Worm (Caenorhabditis elegans) whole organism, late embryonic: Measurements from ENCODE around the gene osm-5.

Experiments used
- C38D4.7 ChIP-seq: fragments of 200-800 bp; sonication (Bioruptor generic); optimal IDR thresholded peaks from 2 replicates; lab custom pipeline; 2018; ENCODE audit warnings: mild to moderate bottlenecking, missing genetic modification characterization, moderate library complexity, missing compliant biosample characterization
- F13H6.1 ChIP-seq: sonication (generic microtip); optimal IDR thresholded peaks from 2 replicates; lab custom pipeline; 2016; ENCODE audit warnings: missing genetic modification characterization, missing compliant biosample characterization
- K02D7.2 ChIP-seq: sonication (generic microtip); optimal IDR thresholded peaks from 2 replicates; lab custom pipeline; 2017; ENCODE audit warnings: mild to moderate bottlenecking, missing genetic modification characterization, missing compliant biosample characterization
- T23F11.4 ChIP-seq: fragments of 200-800 bp; sonication (Bioruptor generic); optimal IDR thresholded peaks from 2 replicates; lab custom pipeline; 2018; ENCODE audit warnings: mild to moderate bottlenecking, missing genetic modification characterization, missing compliant biosample characterization
- Y22D7AL.16 ChIP-seq: sonication (generic microtip); optimal IDR thresholded peaks from 2 replicates; lab custom pipeline; 2016; ENCODE audit warnings: missing genetic modification characterization, missing compliant biosample characterization
- ahr-1 ChIP-seq: sonication (generic microtip); optimal IDR thresholded peaks from 2 replicates; lab custom pipeline; 2016; ENCODE audit warnings: missing genetic modification characterization, missing compliant biosample characterization
- ama-1 ChIP-seq: fragments of 150-350 bp; optimal IDR thresholded peaks from 2 replicates; lab custom pipeline; 2014
- ceh-14 ChIP-seq: sonication (generic microtip); optimal IDR thresholded peaks from 2 replicates; lab custom pipeline; 2016; ENCODE audit warnings: missing genotype, missing genetic modification characterization, missing compliant biosample characterization
- ceh-19 ChIP-seq: fragments of 200-800 bp; sonication (Bioruptor generic); optimal IDR thresholded peaks from 2 replicates; lab custom pipeline; 2018; ENCODE audit warnings: mild to moderate bottlenecking, missing genetic modification characterization, missing compliant biosample characterization
- ceh-2 ChIP-seq: sonication (generic microtip); optimal IDR thresholded peaks from 2 replicates; lab custom pipeline; 2016; ENCODE audit warnings: missing genotype, missing genetic modification characterization, missing compliant biosample characterization
- ceh-22 ChIP-seq: sonication (generic microtip); optimal IDR thresholded peaks from 2 replicates; lab custom pipeline; 2017; ENCODE audit warnings: missing biosample characterization, missing genetic modification characterization
- ceh-24 ChIP-seq: sonication (generic microtip); optimal IDR thresholded peaks from 2 replicates; lab custom pipeline; 2016; ENCODE audit warnings: mild to moderate bottlenecking, missing genetic modification characterization, missing compliant biosample characterization
- ceh-31 ChIP-seq: sonication (generic microtip); optimal IDR thresholded peaks from 2 replicates; lab custom pipeline; 2016; ENCODE audit warnings: missing genetic modification characterization, missing compliant biosample characterization
- ceh-45 ChIP-seq: fragments of 200-800 bp; sonication (Bioruptor generic); IDR thresholded peaks from 2 replicates; pipeline ENCODE4 v1.3.6; 2022; ENCODE audit warnings: missing genetic modification reagents, missing genetic modification characterization, missing compliant biosample characterization
- ceh-48 ChIP-seq: sonication (generic microtip); optimal IDR thresholded peaks from 2 replicates; lab custom pipeline; 2016; ENCODE audit warnings: missing genetic modification characterization, inconsistent platforms, missing compliant biosample characterization
- ceh-6 ChIP-seq: fragments of 200-800 bp; sonication (Bioruptor generic); optimal IDR thresholded peaks from 2 replicates; lab custom pipeline; 2018; ENCODE audit warnings: mild to moderate bottlenecking, missing genetic modification characterization, missing compliant biosample characterization
- elt-2 ChIP-seq: sonication (generic microtip); optimal IDR thresholded peaks from 2 replicates; lab custom pipeline; 2016; ENCODE audit warnings: missing genetic modification reagents, missing genetic modification characterization, missing compliant biosample characterization
- ets-4 ChIP-seq: sonication (generic microtip); optimal IDR thresholded peaks from 2 replicates; lab custom pipeline; 2016; ENCODE audit warnings: missing genetic modification characterization, missing compliant biosample characterization
- eyg-1 ChIP-seq: sonication (generic microtip); optimal IDR thresholded peaks from 2 replicates; lab custom pipeline; 2016; ENCODE audit warnings: missing genotype, missing genetic modification characterization, missing compliant biosample characterization
- fax-1 ChIP-seq: sonication (generic microtip); optimal IDR thresholded peaks from 2 replicates; lab custom pipeline; 2016; ENCODE audit warnings: missing genotype, missing genetic modification characterization, missing compliant biosample characterization
- fkh-6 ChIP-seq: sonication (generic microtip); optimal IDR thresholded peaks from 2 replicates; lab custom pipeline; 2016; ENCODE audit warnings: missing genetic modification characterization, missing compliant biosample characterization
- hlh-8 ChIP-seq: sonication (generic microtip); optimal IDR thresholded peaks from 2 replicates; lab custom pipeline; 2016; ENCODE audit warnings: missing genotype, missing genetic modification characterization, missing compliant biosample characterization
- npax-4 ChIP-seq: sonication (generic microtip); optimal IDR thresholded peaks from 2 replicates; lab custom pipeline; 2016; ENCODE audit warnings: missing genetic modification characterization, missing compliant biosample characterization
- odd-2 ChIP-seq: sonication (generic microtip); optimal IDR thresholded peaks from 2 replicates; lab custom pipeline; 2017; ENCODE audit warnings: antibody characterized with exemption, mild to moderate bottlenecking, missing genetic modification characterization, missing compliant biosample characterization
- pat-9 ChIP-seq: fragments of 200-800 bp; sonication (Bioruptor generic); optimal IDR thresholded peaks from 2 replicates; lab custom pipeline; 2018; ENCODE audit warnings: mild to moderate bottlenecking, missing genetic modification characterization, moderate library complexity, missing compliant biosample characterization
- pha-4 ChIP-seq: fragments of 150-350 bp; optimal IDR thresholded peaks from 2 replicates; lab custom pipeline; 2018; ENCODE audit warnings: missing biosample characterization, missing genetic modification reagents, missing genetic modification characterization
- pqm-1 ChIP-seq: sonication (generic microtip); optimal IDR thresholded peaks from 2 replicates; lab custom pipeline; 2016; ENCODE audit warnings: missing genetic modification characterization, missing compliant biosample characterization
- pros-1 ChIP-seq: fragments of 150-350 bp; optimal IDR thresholded peaks from 2 replicates; lab custom pipeline; 2014; ENCODE audit warnings: missing biosample characterization, missing genetic modification reagents, missing genetic modification characterization
- ref-2 ChIP-seq: sonication (generic microtip); optimal IDR thresholded peaks from 2 replicates; lab custom pipeline; 2016; ENCODE audit warnings: missing genetic modification characterization, missing compliant biosample characterization
- rnt-1 ChIP-seq: sonication (generic microtip); optimal IDR thresholded peaks from 2 replicates; lab custom pipeline; 2016; ENCODE audit warnings: missing genetic modification characterization, missing compliant biosample characterization
- sox-2 ChIP-seq: fragments of 200-800 bp; sonication (Bioruptor generic); IDR thresholded peaks from 2 replicates; pipeline ENCODE4 v1.3.6; 2022; ENCODE audit warnings: missing genetic modification reagents, missing genetic modification characterization, missing compliant biosample characterization
- sox-4 ChIP-seq: sonication (generic microtip); optimal IDR thresholded peaks from 2 replicates; lab custom pipeline; 2017; ENCODE audit warnings: mild to moderate bottlenecking, missing genetic modification characterization, inconsistent platforms, missing compliant biosample characterization
- syd-9 ChIP-seq: sonication (generic microtip); optimal IDR thresholded peaks from 2 replicates; lab custom pipeline; 2016; ENCODE audit warnings: mild to moderate bottlenecking, missing genetic modification characterization, moderate library complexity, missing compliant biosample characterization
- tbx-2 ChIP-seq: sonication (generic microtip); optimal IDR thresholded peaks from 2 replicates; lab custom pipeline; 2016; ENCODE audit warnings: missing genetic modification characterization, missing compliant biosample characterization
- ttx-3 ChIP-seq: sonication (generic microtip); optimal IDR thresholded peaks from 2 replicates; lab custom pipeline; 2016; ENCODE audit warnings: missing genetic modification reagents, missing genetic modification characterization, missing compliant biosample characterization
- unc-3 ChIP-seq, 2 experiments: fragments of 200-800 bp in 1 of 2; sonication (Bioruptor generic) in 1 of 2; sonication (generic microtip) in 1 of 2; conservative IDR thresholded peaks in 1 of 2; optimal IDR thresholded peaks in 1 of 2; 2 replicates each; pipeline versions ENCODE4 v1.3.6 to Lab custom; 2016 to 2022; ENCODE audit warnings: missing compliant biosample characterization in 2 of 2, missing genetic modification characterization in 2 of 2, missing genetic modification reagents in 1 of 2
- unc-42 ChIP-seq: sonication (generic microtip); optimal IDR thresholded peaks from 2 replicates; lab custom pipeline; 2016; ENCODE audit warnings: missing genotype, missing genetic modification characterization, missing compliant biosample characterization
- zip-5 ChIP-seq: sonication (generic microtip); optimal IDR thresholded peaks from 2 replicates; lab custom pipeline; 2016; ENCODE audit warnings: missing genetic modification characterization, missing compliant biosample characterization

Gene osm-5

ce11 chrX:2953522-2954032 is 30.5 kb upstream of the osm-5 start:
- no peak for TF ChIP-seq sox-2
- no peak for TF ChIP-seq sox-4 (tag; lab: Kevin White, UChicago)
- TF ChIP-seq unc-42: peak; percentile 64
- no peak for TF ChIP-seq fkh-6
- TF ChIP-seq pqm-1: no peak
- no peak for TF ChIP-seq ttx-3
- no peak for TF ChIP-seq T23F11.4 (GFP tag; lab: Kevin White, UChicago)

ce11 chrX:2955628-2956027 is 28.4 kb upstream of the osm-5 start:
- no peak for TF ChIP-seq ceh-6 (GFP tag; lab: Kevin White, UChicago)
- TF ChIP-seq ceh-31 (tag; lab: Kevin White, UChicago): no peak
- TF ChIP-seq, all 69 proteins: peak for 0

DNA sequence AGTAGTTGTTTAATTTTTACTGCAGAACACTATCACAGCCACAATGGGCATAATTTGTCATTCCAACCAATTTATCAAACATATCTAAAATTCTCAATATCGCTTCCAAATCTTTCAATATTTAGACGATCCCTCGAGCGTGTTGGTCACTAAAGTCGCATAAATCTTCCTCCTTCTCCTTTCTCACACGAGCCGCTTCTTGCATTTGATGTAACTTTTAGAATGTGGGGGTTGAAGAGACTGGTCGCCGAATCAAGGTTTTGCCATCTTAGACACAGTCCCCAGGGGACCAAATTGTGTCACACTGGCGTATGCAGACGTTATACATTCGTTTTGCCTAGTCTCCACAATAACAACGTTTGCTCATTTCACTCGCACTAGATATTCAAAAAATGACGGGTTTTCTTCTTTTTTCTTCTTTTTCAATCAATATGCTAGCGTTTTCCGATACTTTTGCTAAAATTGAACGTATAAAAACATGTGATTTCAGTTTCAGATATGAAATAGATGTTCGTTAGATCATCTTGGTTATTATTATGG is 26.5 kb upstream of the osm-5 start, which contains the start of gene gbb-1:
Gene gbb-1 (plus strand): TSS at position 490 of the 540 bp plus-strand sequence.
- TF ChIP-seq unc-3 (GFP tag; conservative IDR thresholded peaks at IDR 0.05; lab: Robert Waterston, UW): no peak
- peak; percentile 18 for TF ChIP-seq unc-3 (tag; optimal IDR thresholded peaks at IDR 0.05; lab: Kevin White, UChicago)
- no peak for TF ChIP-seq ceh-19 (GFP tag; lab: Kevin White, UChicago)

- TF ChIP-seq eyg-1 (tag; lab: Kevin White, UChicago) (no peak), ttx-3 (no peak), rnt-1 (no peak), pros-1 (tag; lab: Kevin White, UChicago) (no peak), ref-2 (tag; lab: Kevin White, UChicago) (no peak), F13H6.1 (no peak), pat-9 (tag; lab: Kevin White, UChicago) (no peak), unc-3 (GFP tag; conservative IDR thresholded peaks at IDR 0.05; lab: Robert Waterston, UW) (no peak), unc-3 (tag; optimal IDR thresholded peaks at IDR 0.05; lab: Kevin White, UChicago) (no peak), ceh-48 (tag; lab: Kevin White, UChicago) (no peak), ceh-45 (GFP tag; lab: Robert Waterston, UW) (no peak), fax-1 (tag; lab: Kevin White, UChicago) (no peak), ceh-24 (tag; lab: Kevin White, UChicago) (no peak), C38D4.7 (GFP tag; lab: Kevin White, UChicago) (no peak), ceh-14 (tag; lab: Kevin White, UChicago) (no peak)
Observed at ce11 chrX:2960703-2961102, 23.4 kb upstream of the osm-5 start.

DNA sequence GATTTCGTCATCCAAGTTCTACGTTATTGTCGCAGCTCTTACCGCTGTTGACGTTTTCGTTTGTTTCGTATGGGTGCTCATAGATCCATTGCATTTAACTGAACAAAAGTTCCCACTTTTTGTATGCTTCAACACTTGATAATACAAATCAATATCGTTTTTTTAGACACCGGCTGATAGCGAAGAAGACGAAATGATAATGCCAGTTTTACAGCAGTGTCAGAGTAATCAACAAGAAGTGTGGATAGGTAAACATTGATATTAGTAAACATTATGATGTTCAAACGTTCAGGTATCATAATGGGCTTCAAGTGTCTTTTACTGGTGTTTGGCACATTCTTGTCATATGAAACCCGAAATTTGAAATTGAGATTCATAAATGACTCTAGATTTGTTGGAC is 17.8 kb upstream of the osm-5 start:
- TF ChIP-seq Y22D7AL.16 (tag; lab: Kevin White, UChicago) (no peak), elt-2 (tag; lab: Kevin White, UChicago) (peak; percentile 11), zip-5 (no peak), pha-4 (no peak), K02D7.2 (tag; lab: Kevin White, UChicago) (no peak), ama-1 (lab: Kevin White, UChicago) (no peak), npax-4 (no peak), ref-2 (tag; lab: Kevin White, UChicago) (no peak)

DNA sequence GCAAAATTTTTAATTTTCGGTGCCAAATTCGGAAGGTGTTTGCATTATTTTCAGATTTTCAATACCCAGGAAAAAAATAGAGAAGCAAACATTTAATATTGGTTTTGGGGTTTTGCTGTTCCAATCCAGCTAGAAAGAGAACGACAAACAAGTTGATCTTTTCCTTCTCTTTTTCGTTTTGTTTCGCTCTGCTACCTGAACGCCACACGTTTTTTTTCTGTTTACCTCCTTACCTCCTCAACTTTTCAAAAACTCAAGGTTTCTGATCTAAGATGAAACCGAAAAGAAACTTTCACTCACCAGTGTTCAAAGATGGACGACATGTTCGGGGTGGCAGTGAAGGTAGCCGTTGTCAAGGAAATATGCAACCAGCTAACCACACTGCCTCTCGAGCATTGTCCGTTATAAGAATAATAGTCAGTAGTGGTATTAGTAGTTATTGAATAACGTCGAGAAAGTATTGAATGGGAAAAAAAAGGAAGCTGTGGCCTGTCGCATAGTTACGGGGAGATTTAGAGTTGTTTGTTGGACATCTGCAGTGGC is 14.5 kb upstream of the osm-5 start:
- TF ChIP-seq pat-9 (tag; lab: Kevin White, UChicago): no peak
- no peak for TF ChIP-seq ceh-2 (tag; lab: Kevin White, UChicago)
- TF ChIP-seq syd-9 (tag; lab: Kevin White, UChicago): no peak
- TF ChIP-seq odd-2 (tag; lab: Kevin White, UChicago): no peak
- no peak for TF ChIP-seq K02D7.2 (tag; lab: Kevin White, UChicago)
- TF ChIP-seq tbx-2 (tag; lab: Kevin White, UChicago): no peak
- TF ChIP-seq ref-2 (tag; lab: Kevin White, UChicago): no peak
- TF ChIP-seq hlh-8 (tag; lab: Kevin White, UChicago): no peak
- TF ChIP-seq ceh-31 (tag; lab: Kevin White, UChicago): no peak
- no peak for TF ChIP-seq ceh-14 (tag; lab: Kevin White, UChicago)
- no peak for TF ChIP-seq pqm-1
- TF ChIP-seq ets-4 (tag; lab: Kevin White, UChicago): no peak
- TF ChIP-seq ceh-22 (tag; lab: Kevin White, UChicago): no peak
- no peak for TF ChIP-seq F13H6.1
- no peak for TF ChIP-seq ama-1 (lab: Kevin White, UChicago)
- TF ChIP-seq ahr-1 (tag; lab: Kevin White, UChicago): no peak
